Fruit fly (Drosophila melanogaster): ENCODE results near the gene raskol.
A peak's percentile ranks its signal among the peaks of the same experiment; 100 is the strongest.

The raskol gene

dm6 chrX:17713740-17714135, 3.8 kb downstream of the raskol start (continued):
- TF ChIP-seq CG4328 (GFP tag; optimal IDR thresholded peaks at IDR 0.05) (peak; percentile 39), vvl (GFP tag; IDR thresholded peaks at IDR 0.05) (peak; percentile 92), Drgx (GFP tag; IDR thresholded peaks at IDR 0.05) (peak; percentile 72), dpn (GFP tag; optimal IDR thresholded peaks at IDR 0.05) (peak; percentile 70 to 76), insv (GFP tag; optimal IDR thresholded peaks at IDR 0.05) (no peak), oc (tag; optimal IDR thresholded peaks at IDR 0.05) (peak; percentile 59), CG12942 (GFP tag; optimal IDR thresholded peaks at IDR 0.05) (peak; percentile 46), Antp (GFP tag; optimal IDR thresholded peaks at IDR 0.05) (peak; percentile 87), D19B (GFP tag; optimal IDR thresholded peaks at IDR 0.05) (no peak), CG7271 (tag; optimal IDR thresholded peaks at IDR 0.05) (no peak), mld (GFP tag; IDR thresholded peaks at IDR 0.05; ENCODE audit: partially characterized antibody) (no peak), C15 (GFP tag; IDR thresholded peaks at IDR 0.05) (peak; percentile 41; the same call in 1 of the 3 replicates), CG18619 (GFP tag; optimal IDR thresholded peaks at IDR 0.05) (peak; percentile 29), esg (GFP tag; conservative IDR thresholded peaks at IDR 0.05) (peak; percentile 70), hkb (optimal IDR thresholded peaks at IDR 0.05) (no peak), hkb (GFP tag; IDR thresholded peaks at IDR 0.05) (peak; percentile 85), NK7.1 (GFP tag; optimal IDR thresholded peaks at IDR 0.05) (peak; percentile 52), sens (GFP tag) (peak; percentile 93), Lim3 (GFP tag; IDR thresholded peaks at IDR 0.05) (0 out of 2 replicates have a peak, but pooled peaks have one; percentile 16), bcd (GFP tag; optimal IDR thresholded peaks at IDR 0.05) (peak; percentile 26), sens-2 (GFP tag; IDR thresholded peaks at IDR 0.05) (peak; percentile 68), twi (tag; optimal IDR thresholded peaks at IDR 0.05) (peak; percentile 37), Dip3 (GFP tag; optimal IDR thresholded peaks at IDR 0.05) (peak; percentile 76), CG6683 (GFP tag; optimal IDR thresholded peaks at IDR 0.05) (peak; percentile 3), CG7987 (GFP tag; optimal IDR thresholded peaks at IDR 0.05) (no peak), dimm (GFP tag; IDR thresholded peaks at IDR 0.05) (peak; percentile 67; the same call in 1 of the 2 replicates), CG3407 (GFP tag; optimal IDR thresholded peaks at IDR 0.05) (peak; percentile 49), CG6175 (GFP tag; IDR thresholded peaks at IDR 0.05) (peak; percentile 32; the same call in 1 of the 3 replicates), CG10147 (GFP tag; optimal IDR thresholded peaks at IDR 0.05) (no peak), CG2129 (GFP tag; IDR thresholded peaks at IDR 0.05; ENCODE audit: partially characterized antibody) (no peak), emc (GFP tag; optimal IDR thresholded peaks at IDR 0.05) (peak; percentile 8), D19A (tag; optimal IDR thresholded peaks at IDR 0.05) (peak; percentile 27), CG14710 (tag; optimal IDR thresholded peaks at IDR 0.05) (peak; percentile 52), HLHmδ (GFP tag; optimal IDR thresholded peaks at IDR 0.05) (no peak), CG8359 (GFP tag; optimal IDR thresholded peaks at IDR 0.05; ENCODE audit: borderline replicate concordance) (no peak), Hr3 (GFP tag; optimal IDR thresholded peaks at IDR 0.05) (peak; percentile 48), CG5245 (GFP tag; optimal IDR thresholded peaks at IDR 0.05) (peak; percentile 78), Dfd (GFP tag; optimal IDR thresholded peaks at IDR 0.05) (no peak), lola (GFP tag; optimal IDR thresholded peaks at IDR 0.05) (peak in 1 of 3 experiments; percentile 6), CG7372 (GFP tag; IDR thresholded peaks at IDR 0.05) (peak; percentile 75), CG10431 (GFP tag; optimal IDR thresholded peaks at IDR 0.05) (no peak), Taf1 (GFP tag; IDR thresholded peaks at IDR 0.05) (peak; percentile 78), schlank (tag; optimal IDR thresholded peaks at IDR 0.05) (no peak), CG6254 (GFP tag; optimal IDR thresholded peaks at IDR 0.05) (peak; percentile 41), CG12391 (tag; optimal IDR thresholded peaks at IDR 0.05) (peak; percentile 42), bowl (GFP tag; IDR thresholded peaks at IDR 0.05) (peak; percentile 38; the same call in 1 of the 2 replicates), sr (GFP tag; IDR thresholded peaks at IDR 0.05) (peak; percentile 52; the same call in 1 of the 3 replicates), HLH54F (GFP tag; optimal IDR thresholded peaks at IDR 0.05) (peak; percentile 79), CG33557 (GFP tag; optimal IDR thresholded peaks at IDR 0.05) (no peak), zfh1 (GFP tag; IDR thresholded peaks at IDR 0.05) (peak; percentile 88), nom (GFP tag; optimal IDR thresholded peaks at IDR 0.05) (no peak)
